ENCODE assay signal across 1 fruit fly cellular context in genomic region chr3L:9136976-9137954, dm6.
TF ChIP-seq lines count a peak whose summit lies in the region.

Gene Use1 (minus strand): TSS chr3L:9137181.
Gene nwk (plus strand): TSS chr3L:9137860.

TF ChIP-seq in whole organism, embryonic, 481 proteins besides CTCF, POLR2A, EP300 and RAD21 (continued from another document):
- TF ChIP-seq CG9797 (GFP tag; optimal IDR thresholded peaks at IDR 0.05; lab: Kevin White, UChicago) (peak; percentile 69), grau (tag; optimal IDR thresholded peaks at IDR 0.05; lab: Kevin White, UChicago) (peak; percentile 18), sens (GFP tag; lab: Kevin White, UChicago) (peak; percentile 81), PHDP (tag; optimal IDR thresholded peaks at IDR 0.05; lab: Kevin White, UChicago) (peak; percentile 2), CoRest (tag; optimal IDR thresholded peaks at IDR 0.05; lab: Kevin White, UChicago) (peak; percentile 33), D19A (tag; optimal IDR thresholded peaks at IDR 0.05; lab: Kevin White, UChicago) (no peak), CG2116 (GFP tag; optimal IDR thresholded peaks at IDR 0.05; lab: Kevin White, UChicago) (peak; percentile 54), Lim3 (GFP tag; IDR thresholded peaks at IDR 0.05; lab: Robert Waterston, UW) (no peak), Spps (tag; optimal IDR thresholded peaks at IDR 0.05; lab: Kevin White, UChicago) (no peak), Hr78 (GFP tag; optimal IDR thresholded peaks at IDR 0.05; lab: Kevin White, UChicago) (peak in 1 of 2 experiments; percentile 51), sd (tag; optimal IDR thresholded peaks at IDR 0.05; lab: Kevin White, UChicago) (peak; percentile 72), emc (GFP tag; optimal IDR thresholded peaks at IDR 0.05; lab: Kevin White, UChicago) (no peak), sqz (GFP tag; optimal IDR thresholded peaks at IDR 0.05; lab: Kevin White, UChicago) (peak; percentile 46), lov (optimal IDR thresholded peaks at IDR 0.05; lab: Kevin White, UChicago) (no peak), lov (GFP tag; IDR thresholded peaks at IDR 0.05; lab: Robert Waterston, UW) (no peak), CG2129 (GFP tag; IDR thresholded peaks at IDR 0.05; lab: Robert Waterston, UW; ENCODE audit: partially characterized antibody) (peak; percentile 34; the same call in 1 of the 2 replicates), seq (GFP tag; IDR thresholded peaks at IDR 0.05; lab: Robert Waterston, UW) (no peak), bowl (GFP tag; IDR thresholded peaks at IDR 0.05; lab: Robert Waterston, UW) (no peak), zen (tag; optimal IDR thresholded peaks at IDR 0.05; lab: Kevin White, UChicago) (no peak), CG3407 (GFP tag; optimal IDR thresholded peaks at IDR 0.05; lab: Kevin White, UChicago) (no peak), ems (GFP tag; optimal IDR thresholded peaks at IDR 0.05; lab: Kevin White, UChicago) (no peak), Nf-YC (tag; optimal IDR thresholded peaks at IDR 0.05; lab: Kevin White, UChicago) (no peak), YL-1 (GFP tag; optimal IDR thresholded peaks at IDR 0.05; lab: Kevin White, UChicago) (peak; percentile 36), Trl (optimal IDR thresholded peaks at IDR 0.05; lab: Kevin White, UChicago) (peak; percentile 76), Trl (GFP tag; optimal IDR thresholded peaks at IDR 0.05; lab: Kevin White, UChicago) (no peak), CG3838 (GFP tag; optimal IDR thresholded peaks at IDR 0.05; lab: Kevin White, UChicago) (no peak), GATAe (GFP tag; conservative IDR thresholded peaks at IDR 0.05; lab: Robert Waterston, UW) (peak; percentile 50; the same call in 1 of the 2 replicates), Hsf (GFP tag; optimal IDR thresholded peaks at IDR 0.05; lab: Kevin White, UChicago) (no peak), Elba2 (GFP tag; optimal IDR thresholded peaks at IDR 0.05; lab: Kevin White, UChicago) (no peak), usp (GFP tag; optimal IDR thresholded peaks at IDR 0.05; lab: Kevin White, UChicago) (no peak), fu2 (GFP tag; optimal IDR thresholded peaks at IDR 0.05; lab: Kevin White, UChicago) (no peak), Hr51 (GFP tag; optimal IDR thresholded peaks at IDR 0.05; lab: Kevin White, UChicago) (peak in 1 of 2 experiments; percentile 8), CG10366 (GFP tag; IDR thresholded peaks at IDR 0.05; lab: Robert Waterston, UW) (no peak), CG12659 (GFP tag; optimal IDR thresholded peaks at IDR 0.05; lab: Kevin White, UChicago) (peak; percentile 68), CG12155 (GFP tag; optimal IDR thresholded peaks at IDR 0.05; lab: Kevin White, UChicago) (no peak), BtbVII (GFP tag; optimal IDR thresholded peaks at IDR 0.05; lab: Kevin White, UChicago) (peak; percentile 14), CG15073 (GFP tag; optimal IDR thresholded peaks at IDR 0.05; lab: Kevin White, UChicago) (no peak), Gug (GFP tag; IDR thresholded peaks at IDR 0.05; lab: Robert Waterston, UW) (no peak; the same call in 3 of the 4 replicates), pb (GFP tag; optimal IDR thresholded peaks at IDR 0.05; lab: Kevin White, UChicago) (no peak), Sin3A (optimal IDR thresholded peaks at IDR 0.05; lab: Kevin White, UChicago) (peak; percentile 27), sna (GFP tag; IDR thresholded peaks at IDR 0.05; lab: Robert Waterston, UW; ENCODE audit: partially characterized antibody) (peak; percentile 76), pros (GFP tag; optimal IDR thresholded peaks at IDR 0.05; lab: Kevin White, UChicago) (peak; percentile 73), eyg (GFP tag; optimal IDR thresholded peaks at IDR 0.05; lab: Kevin White, UChicago) (no peak), E2f1 (GFP tag; IDR thresholded peaks at IDR 0.05; lab: Robert Waterston, UW) (no peak), CG9437 (GFP tag; optimal IDR thresholded peaks at IDR 0.05; lab: Kevin White, UChicago) (peak; percentile 96), Med (GFP tag; lab: Kevin White, UChicago) (peak; percentile 79), Mrtf (GFP tag; IDR thresholded peaks at IDR 0.05; lab: Robert Waterston, UW) (no peak), Bdp1 (GFP tag; optimal IDR thresholded peaks at IDR 0.05; lab: Kevin White, UChicago) (no peak), pnt (GFP tag; optimal IDR thresholded peaks at IDR 0.05; lab: Kevin White, UChicago) (no peak), chif (GFP tag; optimal IDR thresholded peaks at IDR 0.05; lab: Kevin White, UChicago) (no peak), insv (GFP tag; optimal IDR thresholded peaks at IDR 0.05; lab: Kevin White, UChicago) (no peak), Scr (GFP tag; IDR thresholded peaks at IDR 0.05; lab: Robert Waterston, UW; ENCODE audit: partially characterized antibody) (peak; percentile 82), Optix (GFP tag; IDR thresholded peaks at IDR 0.05; lab: Robert Waterston, UW) (no peak), ci (GFP tag; IDR thresholded peaks at IDR 0.05; lab: Robert Waterston, UW) (no peak), crol (GFP tag; IDR thresholded peaks at IDR 0.05; lab: Robert Waterston, UW) (no peak), twi (tag; optimal IDR thresholded peaks at IDR 0.05; lab: Kevin White, UChicago) (no peak), E2f2 (GFP tag; IDR thresholded peaks at IDR 0.05; lab: Robert Waterston, UW) (peak; percentile 51; the same call in 1 of the 2 replicates), org-1 (GFP tag; optimal IDR thresholded peaks at IDR 0.05; lab: Kevin White, UChicago) (no peak), phol (tag; optimal IDR thresholded peaks at IDR 0.05; lab: Kevin White, UChicago) (peak; percentile 16), Dad (GFP tag; optimal IDR thresholded peaks at IDR 0.05; lab: Kevin White, UChicago) (no peak), CG34224 (GFP tag; IDR thresholded peaks at IDR 0.05; lab: Robert Waterston, UW; ENCODE audit: partially characterized antibody) (no peak; the same call in 1 of the 3 replicates), BEAF-32 (GFP tag; optimal IDR thresholded peaks at IDR 0.05; lab: Kevin White, UChicago) (peak; percentile 84), sr (GFP tag; IDR thresholded peaks at IDR 0.05; lab: Robert Waterston, UW) (no peak), pum (GFP tag; optimal IDR thresholded peaks at IDR 0.05; lab: Kevin White, UChicago) (no peak), CG42726 (GFP tag; IDR thresholded peaks at IDR 0.05; lab: Robert Waterston, UW; ENCODE audit: partially characterized antibody) (peak; percentile 19; the same call in 1 of the 2 replicates), onecut (GFP tag; IDR thresholded peaks at IDR 0.05; lab: Robert Waterston, UW) (peak; percentile 94), CG5953 (GFP tag; IDR thresholded peaks at IDR 0.05; lab: Robert Waterston, UW) (no peak), Dp (GFP tag; optimal IDR thresholded peaks at IDR 0.05; lab: Kevin White, UChicago) (peak; percentile 54), oc (tag; optimal IDR thresholded peaks at IDR 0.05; lab: Kevin White, UChicago) (no peak), CG13287 (GFP tag; IDR thresholded peaks at IDR 0.05; lab: Robert Waterston, UW; ENCODE audit: partially characterized antibody) (peak; percentile 86)
